Worm (Caenorhabditis elegans) whole organism, midembryonic: ENCODE data around the gene C15H9.9.

Source experiments
- T22C8.4 ChIP-seq: fragments of 200-800 bp; sonication (Bioruptor generic); IDR thresholded peaks from 2 replicates; pipeline ENCODE4 v1.3.6; 2022; ENCODE audit warnings: missing genetic modification characterization, missing compliant biosample characterization
- klf-2 ChIP-seq: fragments of 200-800 bp; sonication (Bioruptor generic); conservative IDR thresholded peaks from 2 replicates; pipeline ENCODE4 v1.3.6; 2022; ENCODE audit warnings: missing genetic modification reagents, missing genetic modification characterization, missing compliant biosample characterization
- med-1 ChIP-seq: sonication (generic microtip); optimal IDR thresholded peaks from 2 replicates; lab custom pipeline; 2017; ENCODE audit warnings: missing genetic modification characterization, mild to moderate bottlenecking, missing compliant biosample characterization, antibody characterized with exemption, missing genetic modification reagents; ENCODE audit not compliant: insufficient read depth

DNA sequence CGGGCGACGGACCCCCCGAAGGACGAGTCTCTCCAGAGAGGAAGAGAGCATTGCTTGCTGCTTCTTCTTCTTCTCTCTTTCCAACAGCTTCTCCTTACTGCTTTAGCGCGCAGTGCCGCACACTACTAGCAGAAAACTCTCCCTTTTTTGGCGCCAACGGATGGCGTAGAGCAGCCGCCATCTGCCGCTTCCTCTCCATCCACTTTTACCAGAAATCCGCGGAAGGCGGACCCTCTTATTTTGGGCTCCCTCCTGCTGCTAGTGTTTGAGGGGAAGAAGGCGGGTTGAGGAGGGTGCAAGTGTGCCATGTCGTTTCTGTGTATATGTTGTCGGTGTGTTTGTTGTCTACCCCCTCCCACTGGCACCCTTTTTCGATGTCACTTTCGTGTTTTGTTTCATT is 6.3 kb upstream of the C15H9.9 start:
- TF ChIP-seq klf-2 (GFP tag; lab: Robert Waterston, UW) (no peak), T22C8.4 (GFP tag; lab: Robert Waterston, UW) (no peak), med-1 (GFP tag; lab: Kevin White, UChicago) (no peak)
